Worm (Caenorhabditis elegans): ENCODE data around the gene srh-166.
"Not testable (repeated sequence)": the region's sequence is repeated elsewhere in the genome, so short reads cannot be mapped to it uniquely, and the experiment has no call there.

- TF ChIP-seq him-1, dao-5, W03F9.2 (tag; optimal IDR thresholded peaks at IDR 0.05): not testable (repeated sequence)
These were observed 12.0 kb downstream of the srh-166 start, which contains the start of gene Y38H6C.8 for ce11 chrV:20513661-20514060.

All from whole organism, L4/young adult.